Fruit fly (Drosophila melanogaster): Measurements from ENCODE around the gene CG10405.

dm6 chr3R:16410706-16411105 is 43.6 kb upstream of the CG10405 start:
- no peak for TF ChIP-seq CG1832 (GFP tag; optimal IDR thresholded peaks at IDR 0.05)
- TF ChIP-seq vnd (GFP tag; IDR thresholded peaks at IDR 0.05; ENCODE audit: partially characterized antibody) = no peak
- no peak for TF ChIP-seq CG17361 (GFP tag; IDR thresholded peaks at IDR 0.05)
- TF ChIP-seq gem (tag; optimal IDR thresholded peaks at IDR 0.05) = no peak
- no peak for TF ChIP-seq CG12391 (tag; optimal IDR thresholded peaks at IDR 0.05)
- TF ChIP-seq CG9797 (GFP tag; optimal IDR thresholded peaks at IDR 0.05) = no peak
- no peak for TF ChIP-seq Dbx (GFP tag; IDR thresholded peaks at IDR 0.05)
- no peak for TF ChIP-seq danr (GFP tag; IDR thresholded peaks at IDR 0.05)
- no peak for TF ChIP-seq C15 (GFP tag; IDR thresholded peaks at IDR 0.05)
